Worm (Caenorhabditis elegans): Measurements from ENCODE around the gene atic-1.

atic-1 gene

ce11 chrIV:7844333-7844973, 37.4 kb upstream of the atic-1 start (continued):
- no peak for TF ChIP-seq pax-3 (tag; optimal IDR thresholded peaks at IDR 0.05)
- TF ChIP-seq alr-1 (tag; optimal IDR thresholded peaks at IDR 0.05; ENCODE audit: borderline replicate concordance) = no peak
- no peak for TF ChIP-seq nhr-90 (tag; optimal IDR thresholded peaks at IDR 0.05; ENCODE audit: poor library complexity)
- no peak for TF ChIP-seq sptf-1 (tag; optimal IDR thresholded peaks at IDR 0.05)
- TF ChIP-seq nhr-19 (GFP tag; conservative IDR thresholded peaks at IDR 0.05) = no peak
- TF ChIP-seq F16B12.6 (tag; optimal IDR thresholded peaks at IDR 0.05) = no peak
- no peak for TF ChIP-seq isw-1 (GFP tag; IDR thresholded peaks at IDR 0.05)
- TF ChIP-seq nhr-20 (tag; optimal IDR thresholded peaks at IDR 0.05) = peak; percentile 15
- no peak for TF ChIP-seq nhr-84 (tag; optimal IDR thresholded peaks at IDR 0.05)
- no peak for TF ChIP-seq nhr-12 (tag; optimal IDR thresholded peaks at IDR 0.05)
- TF ChIP-seq grh-1 (GFP tag; IDR thresholded peaks at IDR 0.05) = no peak
- TF ChIP-seq fkh-4 (tag; optimal IDR thresholded peaks at IDR 0.05; ENCODE audit: borderline replicate concordance) = no peak
- no peak for TF ChIP-seq ces-1 (GFP tag; optimal IDR thresholded peaks at IDR 0.05)
- no peak for TF ChIP-seq xbp-1 (tag; optimal IDR thresholded peaks at IDR 0.05)

DNA sequence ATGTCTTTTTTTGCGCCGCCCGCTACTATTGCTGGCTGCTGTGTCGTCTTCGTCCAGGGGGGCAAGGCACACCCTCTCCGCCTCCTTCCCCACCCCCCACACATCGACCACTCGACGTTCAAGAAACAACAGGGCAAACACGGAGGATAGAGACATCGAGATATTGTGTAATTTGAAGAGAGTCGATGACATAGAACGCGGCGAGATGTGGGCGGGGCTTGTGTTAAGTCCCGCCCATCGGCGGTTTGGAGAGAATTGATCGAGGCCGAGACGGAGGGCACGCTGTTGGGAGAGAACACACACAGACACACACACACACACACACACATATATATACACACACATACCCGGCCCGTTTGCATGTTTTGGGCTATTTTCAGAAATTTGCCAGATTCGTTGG, 36.2 kb upstream of the atic-1 start:
- TF ChIP-seq ztf-4 (tag; optimal IDR thresholded peaks at IDR 0.05) (peak; percentile 61), swsn-7 (tag; optimal IDR thresholded peaks at IDR 0.05) (peak; percentile 79), unc-86 (tag; optimal IDR thresholded peaks at IDR 0.05) (peak; percentile 81), lin-35 (GFP tag; optimal IDR thresholded peaks at IDR 0.05) (peak; percentile 69 to 74), egl-27 (tag; optimal IDR thresholded peaks at IDR 0.05) (peak in 1 of 2 experiments; percentile 18), sptf-1 (tag; optimal IDR thresholded peaks at IDR 0.05) (no peak), hlh-4 (tag; optimal IDR thresholded peaks at IDR 0.05) (no peak), ceh-63 (GFP tag; optimal IDR thresholded peaks at IDR 0.05) (no peak), F16B12.6 (tag; optimal IDR thresholded peaks at IDR 0.05) (peak; percentile 39), dpl-1 (GFP tag; optimal IDR thresholded peaks at IDR 0.05) (peak; percentile 39 to 54 (median 52)), lin-15B (tag; optimal IDR thresholded peaks at IDR 0.05) (peak; percentile 15), grh-1 (GFP tag; IDR thresholded peaks at IDR 0.05) (peak; percentile 40), nhr-47 (tag; optimal IDR thresholded peaks at IDR 0.05) (peak; percentile 82), unc-98 (GFP tag; IDR thresholded peaks at IDR 0.05) (no peak), isw-1 (GFP tag; IDR thresholded peaks at IDR 0.05) (peak; percentile 43), alr-1 (tag; optimal IDR thresholded peaks at IDR 0.05; ENCODE audit: borderline replicate concordance) (no peak), mep-1 (tag; optimal IDR thresholded peaks at IDR 0.05) (peak; percentile 65), elt-3 (tag; optimal IDR thresholded peaks at IDR 0.05) (peak in 3 of 6 experiments; percentile 22 to 31 (median 31)), Y116A8C.19 (tag; optimal IDR thresholded peaks at IDR 0.05; ENCODE audit: borderline replicate concordance) (no peak), C04F5.9 (tag; optimal IDR thresholded peaks at IDR 0.05) (peak; percentile 1), efl-1 (optimal IDR thresholded peaks at IDR 0.05) (peak; percentile 62 to 67), efl-1 (GFP tag; optimal IDR thresholded peaks at IDR 0.05 in 1 of 2) (peak; percentile 38 to 93), ztf-11 (tag; optimal IDR thresholded peaks at IDR 0.05) (peak in 1 of 2 experiments; percentile 70), mab-9 (GFP tag; IDR thresholded peaks at IDR 0.05) (peak; percentile 56), skn-1 (tag; optimal IDR thresholded peaks at IDR 0.05) (peak; percentile 76), fkh-4 (tag; optimal IDR thresholded peaks at IDR 0.05; ENCODE audit: borderline replicate concordance) (no peak), ceh-8 (GFP tag; optimal IDR thresholded peaks at IDR 0.05) (peak; percentile 51), vab-15 (tag; optimal IDR thresholded peaks at IDR 0.05) (no peak), snu-23 (GFP tag; optimal IDR thresholded peaks at IDR 0.05) (peak; percentile 86), nhr-90 (tag; optimal IDR thresholded peaks at IDR 0.05; ENCODE audit: poor library complexity) (peak; percentile 67), mef-2 (tag; optimal IDR thresholded peaks at IDR 0.05) (peak; percentile 26), fkh-8 (tag; optimal IDR thresholded peaks at IDR 0.05) (peak; percentile 85), sup-37 (GFP tag; optimal IDR thresholded peaks at IDR 0.05) (no peak), aly-2 (tag; optimal IDR thresholded peaks at IDR 0.05) (no peak), C34B4.2 (tag; optimal IDR thresholded peaks at IDR 0.05) (no peak), lsy-2 (tag; optimal IDR thresholded peaks at IDR 0.05) (peak; percentile 62 to 66), tbx-2 (tag; optimal IDR thresholded peaks at IDR 0.05) (peak; percentile 76), nhr-11 (tag; optimal IDR thresholded peaks at IDR 0.05) (no peak), rnt-1 (tag; optimal IDR thresholded peaks at IDR 0.05) (peak; percentile 67), nhr-77 (tag; optimal IDR thresholded peaks at IDR 0.05) (peak; percentile 21), nhr-237 (tag; optimal IDR thresholded peaks at IDR 0.05) (no peak), elt-2 (tag; optimal IDR thresholded peaks at IDR 0.05) (peak; percentile 30)

Measured in whole organism, L1 larva.